Worm (Caenorhabditis elegans): Measurements from ENCODE around the gene C37H5.13.
"Not testable (repeated sequence)": the region's sequence is repeated elsewhere in the genome, so short reads cannot be mapped to it uniquely, and the experiment has no call there.

C37H5.13 gene

ce11 chrV:4862737-4863136, at the start of gene C37H5.13:
Gene C37H5.13 (minus strand): TSS chrV:4862965.
- TF ChIP-seq him-1 (tag; optimal IDR thresholded peaks at IDR 0.05) (no peak), W03F9.2 (tag; optimal IDR thresholded peaks at IDR 0.05) (no peak), dao-5 (tag; optimal IDR thresholded peaks at IDR 0.05) (no peak)

- no peak for TF ChIP-seq W03F9.2 (tag; optimal IDR thresholded peaks at IDR 0.05)
- TF ChIP-seq him-1 (tag; optimal IDR thresholded peaks at IDR 0.05): no peak
- no peak for TF ChIP-seq dao-5 (tag; optimal IDR thresholded peaks at IDR 0.05)
These were observed 49.5 kb upstream of the C37H5.13 start, which contains the start of gene H23N18.5 for ce11 chrV:4912313-4912712. Gene H23N18.5 (minus strand): TSS chrV:4912381.

- TF ChIP-seq W03F9.2 (tag; optimal IDR thresholded peaks at IDR 0.05) (no peak), him-1 (tag; optimal IDR thresholded peaks at IDR 0.05) (no peak), dao-5 (tag; optimal IDR thresholded peaks at IDR 0.05) (no peak)
These were observed 45.8 kb upstream of the C37H5.13 start, which contains the start of gene ugt-13 for ce11 chrV:4908591-4908990. Gene ugt-13 (plus strand): TSS chrV:4908884.

- TF ChIP-seq W03F9.2 (tag; optimal IDR thresholded peaks at IDR 0.05): no peak
- TF ChIP-seq him-1 (tag; optimal IDR thresholded peaks at IDR 0.05): no peak
- TF ChIP-seq dao-5 (tag; optimal IDR thresholded peaks at IDR 0.05): no peak
These were observed 43.2 kb upstream of the C37H5.13 start, which contains the start of gene ugt-14 for ce11 chrV:4905953-4906352. Gene ugt-14 (plus strand): TSS chrV:4906253.

DNA sequence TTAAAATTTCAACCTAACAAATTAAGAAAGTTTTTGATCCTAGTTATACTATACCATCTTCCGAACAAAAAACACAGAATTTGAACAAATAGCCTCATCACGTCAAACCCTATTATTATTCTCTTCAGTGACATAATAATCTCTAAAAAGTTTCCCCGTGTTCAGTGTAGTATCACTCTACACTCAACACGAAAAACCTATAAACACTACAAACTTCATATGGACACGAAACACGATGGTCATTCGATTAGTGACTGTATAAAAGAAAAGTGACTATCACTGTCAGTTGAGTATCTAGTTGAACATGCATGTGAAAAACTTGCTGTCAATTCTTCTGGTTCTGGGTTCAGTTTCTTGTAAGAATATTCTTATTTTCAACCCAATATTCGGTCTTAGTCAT, 40.9 kb upstream of the C37H5.13 start, which contains the start of gene ugt-8:
ugt-8 (plus strand) TSS at position 235 of the 400 bp plus-strand sequence.
- TF ChIP-seq dao-5 (tag; optimal IDR thresholded peaks at IDR 0.05): no peak
- no peak for TF ChIP-seq him-1 (tag; optimal IDR thresholded peaks at IDR 0.05)
- TF ChIP-seq W03F9.2 (tag; optimal IDR thresholded peaks at IDR 0.05): no peak

- no peak for TF ChIP-seq W03F9.2 (tag; optimal IDR thresholded peaks at IDR 0.05)
- no peak for TF ChIP-seq dao-5 (tag; optimal IDR thresholded peaks at IDR 0.05)
- no peak for TF ChIP-seq him-1 (tag; optimal IDR thresholded peaks at IDR 0.05)
These were observed 38.3 kb upstream of the C37H5.13 start, which contains the start of gene ugt-67 for ce11 chrV:4901074-4901473. Gene ugt-67 (plus strand): TSS chrV:4901374.

- not testable (repeated sequence) for TF ChIP-seq W03F9.2, dao-5, him-1 (tag; optimal IDR thresholded peaks at IDR 0.05)
These were observed 37.3 kb upstream of the C37H5.13 start, which contains the start of gene ugt-10 for ce11 chrV:4900020-4900419. Gene ugt-10 (minus strand): TSS chrV:4900120.

DNA sequence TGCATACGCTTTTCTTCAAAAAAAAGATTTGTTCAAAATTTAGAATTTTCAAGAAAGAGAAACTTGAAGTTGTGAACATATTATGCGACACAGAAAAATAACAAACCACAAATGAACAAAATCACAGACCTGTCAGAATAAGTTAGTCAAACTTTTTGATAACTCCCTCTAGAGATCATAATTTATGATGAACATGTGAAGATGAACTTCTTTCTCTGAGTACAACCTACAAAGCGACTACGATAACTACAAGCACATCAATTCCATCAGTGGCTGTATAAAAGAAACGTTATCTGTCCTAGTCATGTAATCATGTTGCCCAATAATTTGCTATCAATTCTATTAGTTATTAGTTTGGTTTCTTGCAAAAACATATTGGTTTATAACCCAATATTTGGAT, 33.0 kb upstream of the C37H5.13 start, which contains the start of gene ugt-9:
ugt-9 (plus strand) TSS at position 305 of the 400 bp plus-strand sequence.
- TF ChIP-seq W03F9.2 (tag; optimal IDR thresholded peaks at IDR 0.05): no peak
- no peak for TF ChIP-seq dao-5 (tag; optimal IDR thresholded peaks at IDR 0.05)
- no peak for TF ChIP-seq him-1 (tag; optimal IDR thresholded peaks at IDR 0.05)

DNA sequence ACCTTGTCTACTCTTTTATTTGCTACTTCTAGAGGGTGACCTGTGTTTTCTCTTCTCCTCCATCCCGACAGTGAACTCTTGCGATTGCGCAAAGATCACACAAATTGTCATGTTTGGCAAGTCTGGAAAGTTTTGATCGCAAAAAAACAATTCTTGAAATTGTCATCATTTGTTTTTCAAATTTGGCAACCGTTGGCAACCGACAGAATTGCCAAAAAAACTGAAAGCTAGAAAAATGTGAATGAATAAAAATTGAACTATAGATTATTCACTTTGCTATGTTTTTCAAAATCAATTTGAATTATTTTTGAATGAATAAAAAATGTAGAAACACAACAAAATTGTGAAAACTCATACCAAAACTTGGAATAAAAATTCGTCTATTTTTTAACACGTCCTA, 32.2 kb upstream of the C37H5.13 start, which contains the start of gene ugt-11:
ugt-11 (minus strand) TSS at position 101 of the 400 bp plus-strand sequence.
- TF ChIP-seq him-1 (tag; optimal IDR thresholded peaks at IDR 0.05): no peak
- TF ChIP-seq dao-5 (tag; optimal IDR thresholded peaks at IDR 0.05): no peak
- TF ChIP-seq W03F9.2 (tag; optimal IDR thresholded peaks at IDR 0.05): no peak

ce11 chrV:4891305-4891704, 28.5 kb upstream of the C37H5.13 start:
- TF ChIP-seq him-1 (tag; optimal IDR thresholded peaks at IDR 0.05): no peak
- no peak for TF ChIP-seq W03F9.2 (tag; optimal IDR thresholded peaks at IDR 0.05)
- TF ChIP-seq dao-5 (tag; optimal IDR thresholded peaks at IDR 0.05): no peak

DNA sequence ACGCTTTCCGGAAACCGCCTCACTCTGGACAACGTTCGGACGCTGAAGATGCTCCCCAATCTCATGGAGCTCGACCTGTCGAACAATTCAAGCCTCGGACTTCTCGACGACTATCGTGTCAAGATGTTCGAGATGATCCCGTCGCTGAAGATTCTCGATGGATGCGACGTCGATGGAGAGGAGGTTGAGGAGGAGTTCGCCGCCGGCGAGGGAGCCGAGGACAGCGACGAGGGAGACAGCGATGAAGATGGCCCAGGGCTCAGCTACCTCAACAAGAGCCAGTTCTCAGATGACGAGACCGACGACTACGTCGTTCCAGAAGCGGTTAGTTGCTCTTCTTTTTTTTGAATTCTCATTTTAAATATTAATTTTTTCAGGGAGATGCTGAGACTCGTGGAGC, 28.0 kb upstream of the C37H5.13 start:
- TF ChIP-seq him-1 (tag; optimal IDR thresholded peaks at IDR 0.05) (no peak), dao-5 (tag; optimal IDR thresholded peaks at IDR 0.05) (no peak), W03F9.2 (tag; optimal IDR thresholded peaks at IDR 0.05) (no peak)

- TF ChIP-seq dao-5 (tag; optimal IDR thresholded peaks at IDR 0.05) (no peak), W03F9.2 (tag; optimal IDR thresholded peaks at IDR 0.05) (peak; percentile 2)
These were observed 27.3 kb upstream of the C37H5.13 start, which contains the start of gene T19H12.2 for ce11 chrV:4889976-4890479. Gene T19H12.2 (plus strand): TSS chrV:4890429.

- TF ChIP-seq dao-5 (tag; optimal IDR thresholded peaks at IDR 0.05): no peak
- no peak for TF ChIP-seq W03F9.2 (tag; optimal IDR thresholded peaks at IDR 0.05)
- TF ChIP-seq him-1 (tag; optimal IDR thresholded peaks at IDR 0.05): no peak
These were observed 26.7 kb upstream of the C37H5.13 start, which contains the start of gene ugt-12 for ce11 chrV:4889477-4889876. Gene ugt-12 (minus strand): TSS chrV:4889629.

- TF ChIP-seq him-1 (tag; optimal IDR thresholded peaks at IDR 0.05) (no peak), W03F9.2 (tag; optimal IDR thresholded peaks at IDR 0.05) (no peak), dao-5 (tag; optimal IDR thresholded peaks at IDR 0.05) (no peak)
These were observed 22.6 kb upstream of the C37H5.13 start, which contains the start of gene T19H12.3 for ce11 chrV:4885372-4885771. Gene T19H12.3 (plus strand): TSS chrV:4885672.
